Fruit fly (Drosophila melanogaster) whole organism, embryonic: ENCODE results near the gene MtnC.
A peak's percentile ranks its signal among the peaks of the same experiment; 100 is the strongest.

Experiments used
- Atf3 ChIP-seq: fragments of 200-800 bp; sonication (Bioruptor generic); optimal IDR thresholded peaks from 3 replicates; lab custom pipeline; 2016; ENCODE audit warnings: missing biosample characterization, missing genetic modification characterization
- CG10209 ChIP-seq: fragments of 200-800 bp; sonication (Bioruptor generic); optimal IDR thresholded peaks from 3 replicates; lab custom pipeline; 2017; ENCODE audit warnings: missing biosample characterization, mild to moderate bottlenecking, missing genetic modification characterization, missing genetic modification reagents
- CG10321 ChIP-seq: fragments of 200-800 bp; sonication (Bioruptor generic); IDR thresholded peaks from 2 replicates; pipeline ENCODE4 v1.3.6; 2022; ENCODE audit warnings: missing biosample characterization, missing genetic modification characterization
- CG10431 ChIP-seq: fragments of 200-800 bp; sonication (Bioruptor generic); optimal IDR thresholded peaks from 3 replicates; lab custom pipeline; 2018; ENCODE audit warnings: missing biosample characterization, mild to moderate bottlenecking, missing genetic modification characterization
- CG10979 ChIP-seq: fragments of 200-800 bp; sonication (Bioruptor generic); optimal IDR thresholded peaks from 2 replicates; lab custom pipeline; 2018; ENCODE audit warnings: missing biosample characterization, mild to moderate bottlenecking, missing genetic modification characterization, moderate library complexity
- CG11695 ChIP-seq: fragments of 200-800 bp; sonication (Bioruptor generic); IDR thresholded peaks from 3 replicates; pipeline ENCODE4 v1.3.6; 2022; ENCODE audit warnings: missing biosample characterization, missing genetic modification characterization
- CG12659 ChIP-seq: fragments of 200-800 bp; sonication (Bioruptor generic); optimal IDR thresholded peaks from 3 replicates; lab custom pipeline; 2017; ENCODE audit warnings: mild to moderate bottlenecking, missing biosample characterization, missing genetic modification reagents, missing genetic modification characterization
- CG12769 ChIP-seq: fragments of 200-800 bp; sonication (Bioruptor generic); optimal IDR thresholded peaks from 2 replicates; lab custom pipeline; 2019; ENCODE audit warnings: missing biosample characterization, mild to moderate bottlenecking, missing genetic modification characterization, moderate library complexity
- CG13424 ChIP-seq: fragments of 200-800 bp; sonication (Bioruptor generic); optimal IDR thresholded peaks from 2 replicates; lab custom pipeline; 2019; ENCODE audit warnings: missing biosample characterization, mild to moderate bottlenecking, missing genetic modification characterization, moderate library complexity
- CG14014 ChIP-seq: fragments of 200-800 bp; sonication (Bioruptor generic); IDR thresholded peaks from 2 replicates; pipeline ENCODE4 v1.3.6; 2022; ENCODE audit warnings: missing biosample characterization, missing genetic modification characterization
- CG17328 ChIP-seq: fragments of 200-800 bp; sonication (Bioruptor generic); IDR thresholded peaks from 2 replicates; pipeline ENCODE4 v1.3.6; 2022; ENCODE audit warnings: missing biosample characterization, missing genetic modification characterization
- CG17802 ChIP-seq: fragments of 200-800 bp; sonication (Bioruptor generic); optimal IDR thresholded peaks from 2 replicates; lab custom pipeline; 2018; ENCODE audit warnings: missing biosample characterization, mild to moderate bottlenecking, missing genetic modification characterization, moderate library complexity
- CG42726 ChIP-seq: fragments of 200-800 bp; sonication (Bioruptor generic); IDR thresholded peaks from 2 replicates; pipeline ENCODE4 v1.3.6; 2022; ENCODE audit warnings: missing biosample characterization, missing genetic modification characterization; ENCODE audit not compliant: partially characterized antibody
- CG6272 ChIP-seq: fragments of 200-800 bp; sonication (Bioruptor generic); IDR thresholded peaks from 2 replicates; pipeline ENCODE4 v1.3.6; 2022; ENCODE audit warnings: missing biosample characterization, missing genetic modification characterization
- CG7839 ChIP-seq: fragments of 200-800 bp; sonication (Bioruptor generic); optimal IDR thresholded peaks from 3 replicates; lab custom pipeline; 2018; ENCODE audit warnings: missing biosample characterization, mild to moderate bottlenecking, missing genetic modification characterization, moderate library complexity
- CG8359 ChIP-seq: fragments of 200-800 bp; sonication (Bioruptor generic); optimal IDR thresholded peaks from 2 replicates; lab custom pipeline; 2017; ENCODE audit warnings: missing biosample characterization, mild to moderate bottlenecking, missing genetic modification characterization, borderline replicate concordance
- CG9609 ChIP-seq: fragments of 200-800 bp; sonication (Bioruptor generic); optimal IDR thresholded peaks from 3 replicates; lab custom pipeline; 2016; ENCODE audit warnings: missing biosample characterization, missing genetic modification characterization
- D19A ChIP-seq: fragments of 200-800 bp; optimal IDR thresholded peaks from 3 replicates; lab custom pipeline; 2019; ENCODE audit warnings: missing biosample characterization, mild to moderate bottlenecking, missing genetic modification characterization, moderate library complexity
- Hmx ChIP-seq: fragments of 200-800 bp; sonication (Bioruptor generic); optimal IDR thresholded peaks from 2 replicates; lab custom pipeline; 2016; ENCODE audit warnings: missing biosample characterization, missing genetic modification characterization
- Jarid2 ChIP-seq: fragments of 200-800 bp; sonication (Bioruptor generic); optimal IDR thresholded peaks from 3 replicates; lab custom pipeline; 2017; ENCODE audit warnings: mild to moderate bottlenecking, missing biosample characterization, missing genetic modification reagents, missing genetic modification characterization
- NK7.1 ChIP-seq: fragments of 200-800 bp; sonication (Bioruptor generic); optimal IDR thresholded peaks from 3 replicates; lab custom pipeline; 2016; ENCODE audit warnings: missing biosample characterization, missing genetic modification characterization
- Neu2 ChIP-seq: fragments of 200-800 bp; sonication (Bioruptor generic); optimal IDR thresholded peaks from 3 replicates; lab custom pipeline; 2016; ENCODE audit warnings: missing biosample characterization, missing genetic modification characterization, borderline replicate concordance
- Nf-YC ChIP-seq: fragments of 200-800 bp; optimal IDR thresholded peaks from 3 replicates; lab custom pipeline; 2019; ENCODE audit warnings: missing biosample characterization, mild to moderate bottlenecking, missing genetic modification characterization, moderate library complexity
- Rx ChIP-seq: fragments of 200-800 bp; sonication (Bioruptor generic); IDR thresholded peaks from 2 replicates; pipeline ENCODE4 v1.3.6; 2022; ENCODE audit warnings: missing biosample characterization, missing genetic modification characterization
- Sox100B ChIP-seq: fragments of 200-800 bp; sonication (Bioruptor generic); optimal IDR thresholded peaks from 3 replicates; lab custom pipeline; 2018; ENCODE audit warnings: missing biosample characterization, mild to moderate bottlenecking, missing genetic modification characterization
- Trl ChIP-seq, 3 experiments: fragments of >200 bp in 2 of 3; fragments of 200-800 bp in 1 of 3; sonication (Bioruptor generic) in 1 of 3; optimal IDR thresholded peaks; 2 replicates in 1 of 3; 3 replicates in 2 of 3; lab custom pipeline; 2016 to 2017; ENCODE audit warnings: missing biosample characterization in 1 of 3, missing genetic modification characterization in 1 of 3
- Vsx1 ChIP-seq: fragments of 200-800 bp; sonication (Bioruptor generic); optimal IDR thresholded peaks from 2 replicates; lab custom pipeline; 2017; ENCODE audit warnings: missing biosample characterization, mild to moderate bottlenecking, missing genetic modification characterization, missing genetic modification reagents
- Xbp1 ChIP-seq: fragments of 200-800 bp; sonication (Bioruptor generic); optimal IDR thresholded peaks from 3 replicates; lab custom pipeline; 2016; ENCODE audit warnings: missing biosample characterization, mild to moderate bottlenecking, missing genetic modification characterization
- ab ChIP-seq: fragments of 200-800 bp; sonication (Bioruptor generic); optimal IDR thresholded peaks from 2 replicates; lab custom pipeline; 2016; ENCODE audit warnings: missing biosample characterization, missing genetic modification characterization
- aop ChIP-seq: fragments of 200-800 bp; sonication (Bioruptor generic); IDR thresholded peaks from 2 replicates; pipeline ENCODE4 v1.3.6; 2022; ENCODE audit warnings: missing biosample characterization, missing genetic modification characterization
- ato ChIP-seq: fragments of 200-800 bp; sonication (Bioruptor generic); IDR thresholded peaks from 2 replicates; pipeline ENCODE4 v1.3.6; 2022; ENCODE audit warnings: missing biosample characterization, missing genetic modification characterization; ENCODE audit not compliant: partially characterized antibody
- ci ChIP-seq: fragments of 200-800 bp; sonication (Bioruptor generic); IDR thresholded peaks from 3 replicates; pipeline ENCODE4 v1.3.6; 2022; ENCODE audit warnings: missing biosample characterization, missing genetic modification characterization
- dati ChIP-seq: fragments of 200-800 bp; sonication (Bioruptor generic); IDR thresholded peaks from 2 replicates; pipeline ENCODE4 v1.3.6; 2022; ENCODE audit warnings: missing biosample characterization, missing genetic modification characterization
- fu2 ChIP-seq: fragments of 200-800 bp; sonication (Bioruptor generic); optimal IDR thresholded peaks from 2 replicates; lab custom pipeline; 2016; ENCODE audit warnings: missing biosample characterization, missing genetic modification characterization
- gem ChIP-seq: fragments of 200-800 bp; sonication (Bioruptor generic); optimal IDR thresholded peaks from 2 replicates; lab custom pipeline; 2019; ENCODE audit warnings: missing biosample characterization, mild to moderate bottlenecking, missing genetic modification characterization, moderate library complexity
- grn ChIP-seq: fragments of 200-800 bp; sonication (Bioruptor generic); optimal IDR thresholded peaks from 3 replicates; lab custom pipeline; 2017; ENCODE audit warnings: missing biosample characterization, missing genetic modification characterization
- h ChIP-seq: fragments of >200 bp; optimal IDR thresholded peaks from 2 replicates; lab custom pipeline; 2017
- hb ChIP-seq: fragments of 200-800 bp; sonication (Bioruptor generic); IDR thresholded peaks from 3 replicates; pipeline ENCODE4 v1.3.6; 2022; ENCODE audit warnings: missing biosample characterization, missing genetic modification characterization; ENCODE audit not compliant: partially characterized antibody
- mirr ChIP-seq: fragments of 200-800 bp; sonication (Bioruptor generic); optimal IDR thresholded peaks from 3 replicates; lab custom pipeline; 2018; ENCODE audit warnings: missing biosample characterization, mild to moderate bottlenecking, missing genetic modification characterization
- phol ChIP-seq: fragments of 200-800 bp; sonication (Bioruptor generic); optimal IDR thresholded peaks from 3 replicates; lab custom pipeline; 2018; ENCODE audit warnings: missing biosample characterization, mild to moderate bottlenecking, missing genetic modification characterization, moderate library complexity
- schlank ChIP-seq: fragments of 200-800 bp; sonication (Bioruptor generic); optimal IDR thresholded peaks from 2 replicates; lab custom pipeline; 2018; ENCODE audit warnings: missing biosample characterization, mild to moderate bottlenecking, missing genetic modification characterization
- sens-2 ChIP-seq: fragments of 200-800 bp; sonication (Bioruptor generic); IDR thresholded peaks from 2 replicates; pipeline ENCODE4 v1.3.6; 2022; ENCODE audit warnings: missing biosample characterization, missing genetic modification characterization
- sisA ChIP-seq: fragments of 200-800 bp; sonication (Bioruptor generic); IDR thresholded peaks from 2 replicates; pipeline ENCODE4 v1.3.6; 2022; ENCODE audit warnings: missing biosample characterization, missing genetic modification characterization
- slp2 ChIP-seq: fragments of 200-800 bp; sonication (Bioruptor generic); optimal IDR thresholded peaks from 2 replicates; lab custom pipeline; 2016; ENCODE audit warnings: missing biosample characterization, missing genetic modification characterization
- so ChIP-seq: fragments of 200-800 bp; sonication (Bioruptor generic); IDR thresholded peaks from 3 replicates; pipeline ENCODE4 v1.3.6; 2022; ENCODE audit warnings: missing biosample characterization, missing genetic modification characterization
- ssp ChIP-seq: fragments of 200-800 bp; sonication (Bioruptor generic); IDR thresholded peaks from 2 replicates; pipeline ENCODE4 v1.3.6; 2022; ENCODE audit warnings: missing biosample characterization, missing genetic modification characterization
- stwl ChIP-seq: fragments of 200-800 bp; sonication (Bioruptor generic); optimal IDR thresholded peaks from 3 replicates; lab custom pipeline; 2018; ENCODE audit warnings: missing biosample characterization, mild to moderate bottlenecking, missing genetic modification characterization, moderate library complexity
- tna ChIP-seq: fragments of 200-800 bp; sonication (Bioruptor generic); IDR thresholded peaks from 2 replicates; pipeline ENCODE4 v1.3.6; 2022; ENCODE audit warnings: missing biosample characterization, missing genetic modification characterization; ENCODE audit not compliant: partially characterized antibody

MtnC gene

DNA sequence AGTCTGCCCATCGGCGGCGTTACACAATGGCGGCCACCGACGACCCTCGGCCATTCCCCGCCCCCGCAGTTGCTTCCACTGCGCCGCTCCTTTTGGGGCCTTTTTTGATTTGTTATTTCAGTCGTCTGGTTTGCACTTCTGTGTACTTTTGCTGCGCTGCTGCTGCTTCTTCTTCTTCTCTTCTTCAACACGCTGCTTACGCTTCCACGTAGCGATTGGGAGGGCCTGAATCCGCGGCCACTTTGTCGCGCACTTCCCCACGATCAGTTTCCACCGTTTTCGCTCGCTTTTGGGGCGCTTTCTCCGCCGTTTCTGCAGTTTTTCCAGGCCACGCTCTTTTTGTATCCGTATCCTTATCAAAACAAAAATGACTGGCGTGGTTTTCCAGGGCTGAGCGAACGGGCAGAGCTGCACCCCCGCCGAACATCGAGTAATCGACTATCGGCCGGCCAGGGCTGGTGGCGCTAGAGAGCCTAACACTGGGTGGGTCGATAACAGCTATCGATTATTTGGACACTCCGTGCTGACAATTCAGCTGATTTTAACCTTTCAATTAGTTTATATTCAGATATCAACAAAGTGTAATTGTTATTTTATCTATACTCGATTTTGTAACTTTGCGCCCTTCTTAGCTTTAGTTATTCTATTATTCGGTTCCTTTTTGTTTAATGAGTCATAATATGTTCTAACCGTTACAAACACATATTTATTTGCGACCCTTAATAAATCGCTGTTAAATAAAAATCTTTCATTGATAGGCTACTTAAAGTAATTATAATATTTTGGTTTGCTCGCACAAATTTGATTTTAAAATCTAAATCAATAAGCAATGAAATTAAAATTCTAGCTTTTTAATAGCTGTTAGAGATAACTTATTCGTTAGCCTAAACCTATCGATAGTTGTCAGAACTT lies 32.3 kb upstream of the MtnC start, which contains the start of the genes CG4360 and Sirt2 (continued):
- TF ChIP-seq CG12659 (GFP tag; lab: Kevin White, UChicago) (peak; percentile 72), Atf3 (peak; percentile 38), Xbp1 (GFP tag; lab: Kevin White, UChicago) (peak; percentile 53), schlank (tag; lab: Kevin White, UChicago) (no peak), Vsx1 (GFP tag; lab: Kevin White, UChicago) (no peak), CG10321 (GFP tag; lab: Robert Waterston, UW) (no peak), mirr (GFP tag; lab: Kevin White, UChicago) (peak; percentile 39), CG6272 (GFP tag; lab: Robert Waterston, UW) (peak; percentile 48; the same call in 1 of the 2 replicates), stwl (tag; lab: Kevin White, UChicago) (peak; percentile 62), CG8359 (GFP tag; lab: Kevin White, UChicago) (no peak), grn (GFP tag; lab: Kevin White, UChicago) (no peak), h (no peak), CG7839 (peak; percentile 34), CG17802 (no peak), Rx (no peak), ci (GFP tag; lab: Robert Waterston, UW) (peak; percentile 79), Hmx (GFP tag; lab: Kevin White, UChicago) (peak; percentile 36), CG9609 (GFP tag; lab: Kevin White, UChicago) (peak; percentile 47), CG10431 (GFP tag; lab: Kevin White, UChicago) (peak; percentile 11), D19A (tag; lab: Kevin White, UChicago) (no peak), sisA (GFP tag; lab: Robert Waterston, UW) (peak; percentile 33; the same call in 1 of the 2 replicates), ssp (GFP tag; lab: Robert Waterston, UW) (peak; percentile 44; the same call in 1 of the 2 replicates), CG10979 (no peak), CG14014 (GFP tag; lab: Robert Waterston, UW) (no peak), tna (GFP tag; lab: Robert Waterston, UW) (peak; percentile 82), CG11695 (GFP tag; lab: Robert Waterston, UW) (peak; percentile 27; the same call in 1 of the 3 replicates), hb (GFP tag; lab: Robert Waterston, UW) (peak; percentile 91), CG17328 (no peak), NK7.1 (GFP tag; lab: Kevin White, UChicago) (no peak), phol (tag; lab: Kevin White, UChicago) (peak; percentile 69), Neu2 (no peak), fu2 (peak; percentile 17), gem (tag; lab: Kevin White, UChicago) (no peak), Jarid2 (GFP tag; lab: Kevin White, UChicago) (peak; percentile 12), so (GFP tag; lab: Robert Waterston, UW) (no peak), slp2 (GFP tag; lab: Kevin White, UChicago) (no peak), CG10209 (GFP tag; lab: Kevin White, UChicago) (no peak), Sox100B (GFP tag; lab: Kevin White, UChicago) (no peak), sens-2 (no peak), ab (GFP tag; lab: Kevin White, UChicago) (no peak), CG13424 (tag; lab: Kevin White, UChicago) (peak; percentile 19), Trl (optimal IDR thresholded peaks at IDR 0.05; lab: Kevin White, UChicago) (no peak), Trl (GFP tag; optimal IDR thresholded peaks at IDR 0.05; lab: Kevin White, UChicago) (peak; percentile 40), ato (GFP tag; lab: Robert Waterston, UW) (peak; percentile 83), CG42726 (GFP tag; lab: Robert Waterston, UW) (peak; percentile 91), dati (GFP tag; lab: Robert Waterston, UW) (no peak), Nf-YC (tag; lab: Kevin White, UChicago) (no peak), CG12769 (no peak), aop (GFP tag; lab: Robert Waterston, UW) (0 out of 2 replicates have a peak, but pooled peaks have one; percentile 37)
